Fruit fly (Drosophila melanogaster): ENCODE results near the gene Peritrophin-15b.

dm6 chr2L:8416350-8417046, 21.8 kb upstream of the Peritrophin-15b start:
- TF ChIP-seq CG6808 (GFP tag; optimal IDR thresholded peaks at IDR 0.05), result peak; percentile 73
- no peak for TF ChIP-seq Eip93F (GFP tag; optimal IDR thresholded peaks at IDR 0.05)
- TF ChIP-seq CG6276 (GFP tag; optimal IDR thresholded peaks at IDR 0.05), result peak; percentile 16
- TF ChIP-seq CG6854 (GFP tag; optimal IDR thresholded peaks at IDR 0.05), result peak; percentile 6
- peak; percentile 82 for TF ChIP-seq CG6163 (GFP tag; IDR thresholded peaks at IDR 0.05)
- TF ChIP-seq Hr39 (GFP tag; optimal IDR thresholded peaks at IDR 0.05), result peak; percentile 78
- peak; percentile 55; the same call in 2 of the 3 replicates for TF ChIP-seq CG8119 (GFP tag; IDR thresholded peaks at IDR 0.05)
- peak; percentile 82 to 90 for TF ChIP-seq ss (GFP tag; optimal IDR thresholded peaks at IDR 0.05)
- TF ChIP-seq fkh (GFP tag; optimal IDR thresholded peaks at IDR 0.05), result peak; percentile 16
- TF ChIP-seq Hr4 (GFP tag; optimal IDR thresholded peaks at IDR 0.05), result peak; percentile 56
- TF ChIP-seq Ets21C (GFP tag; optimal IDR thresholded peaks at IDR 0.05), result peak; percentile 60
- TF ChIP-seq net (GFP tag; optimal IDR thresholded peaks at IDR 0.05), result peak; percentile 59
- TF ChIP-seq dsx (GFP tag; optimal IDR thresholded peaks at IDR 0.05; ENCODE audit: poor library complexity, severe bottlenecking), result peak; percentile 84

Measured in whole organism, prepupa.